Worm (Caenorhabditis elegans): ENCODE data around the gene sdz-12.
"Not testable (repeated sequence)": the region's sequence is repeated elsewhere in the genome, so short reads cannot be mapped to it uniquely, and the experiment has no call there.

Gene sdz-12

ce11 chrII:3773130-3773529, 41.5 kb upstream of the sdz-12 start, which contains the start of gene T24E12.10:
TSS of gene T24E12.10 (minus strand) at chrII:3773230.
- no peak for TF ChIP-seq C17E4.6 (GFP tag; IDR thresholded peaks at IDR 0.05)

DNA sequence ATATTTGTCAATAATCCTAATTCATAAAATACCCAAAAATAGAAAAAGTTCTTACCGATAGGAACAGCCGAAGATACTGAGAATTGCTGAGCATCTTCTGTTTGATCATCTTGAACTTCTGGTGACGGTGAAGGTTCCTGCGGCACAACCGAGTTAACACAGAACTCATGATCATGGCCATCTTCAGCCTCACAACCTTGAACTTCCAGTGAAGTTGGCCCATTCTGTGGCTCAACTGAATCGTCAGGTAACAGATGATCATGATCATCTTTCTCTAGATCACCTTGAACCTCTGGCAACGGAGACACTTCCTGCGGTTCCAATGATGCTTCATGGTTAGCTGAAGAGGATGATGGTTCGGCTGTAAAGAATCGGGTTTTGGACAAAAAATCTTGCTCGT, 40.0 kb upstream of the sdz-12 start:
- TF ChIP-seq zim-3 (tag; optimal IDR thresholded peaks at IDR 0.05) (no peak), nhr-27 (tag; optimal IDR thresholded peaks at IDR 0.05) (no peak), snpc-1.1 (tag; optimal IDR thresholded peaks at IDR 0.05; ENCODE audit: insufficient read depth) (no peak), mxl-1 (tag; optimal IDR thresholded peaks at IDR 0.05) (no peak), gei-17 (GFP tag; optimal IDR thresholded peaks at IDR 0.05) (no peak), cebp-1 (GFP tag; IDR thresholded peaks at IDR 0.05) (no peak), cebp-1 (tag; optimal IDR thresholded peaks at IDR 0.05) (no peak), attf-5 (GFP tag; optimal IDR thresholded peaks at IDR 0.05) (no peak), lin-40 (tag; optimal IDR thresholded peaks at IDR 0.05) (no peak), ceh-58 (GFP tag; IDR thresholded peaks at IDR 0.05) (no peak), let-526 (GFP tag; IDR thresholded peaks at IDR 0.05) (no peak), hlh-26 (GFP tag; conservative IDR thresholded peaks at IDR 0.05) (no peak), ZK185.1 (tag; optimal IDR thresholded peaks at IDR 0.05; ENCODE audit: poor library complexity, severe bottlenecking) (no peak), die-1 (tag; optimal IDR thresholded peaks at IDR 0.05) (no peak), C17E4.6 (GFP tag; IDR thresholded peaks at IDR 0.05) (no peak), ztf-6 (GFP tag; IDR thresholded peaks at IDR 0.05) (no peak), egl-44 (GFP tag; IDR thresholded peaks at IDR 0.05) (no peak), fkh-3 (tag; optimal IDR thresholded peaks at IDR 0.05) (no peak), madf-10 (tag; optimal IDR thresholded peaks at IDR 0.05) (no peak), athp-1 (tag; optimal IDR thresholded peaks at IDR 0.05) (no peak)

- TF ChIP-seq ztf-28 (GFP tag; IDR thresholded peaks at IDR 0.05): no peak
- TF ChIP-seq repo-1 (tag; optimal IDR thresholded peaks at IDR 0.05): no peak
These were observed 32.9 kb upstream of the sdz-12 start, which contains the start of gene srx-112 for ce11 chrII:3764486-3764885. TSS of gene srx-112 (minus strand) at chrII:3764586.

- not testable (repeated sequence) for TF ChIP-seq attf-5 (GFP tag; optimal IDR thresholded peaks at IDR 0.05); akir-1 (GFP tag; optimal IDR thresholded peaks at IDR 0.05); B0261.1 (tag; optimal IDR thresholded peaks at IDR 0.05)
These were observed 30.0 kb upstream of the sdz-12 start, which contains the start of gene T24E12.6 for ce11 chrII:3761599-3761998. TSS of gene T24E12.6 (minus strand) at chrII:3761699.

- TF ChIP-seq hmg-1.2 (GFP tag; IDR thresholded peaks at IDR 0.05): no peak
- no peak for TF ChIP-seq die-1 (tag; optimal IDR thresholded peaks at IDR 0.05)
- TF ChIP-seq Y79H2A.3 (GFP tag; conservative IDR thresholded peaks at IDR 0.05): no peak
- TF ChIP-seq snpc-1.3 (tag; optimal IDR thresholded peaks at IDR 0.05; ENCODE audit: insufficient read depth): no peak
- no peak for TF ChIP-seq ztf-18 (tag; optimal IDR thresholded peaks at IDR 0.05)
- no peak for TF ChIP-seq mxl-1 (tag; optimal IDR thresholded peaks at IDR 0.05)
- no peak for TF ChIP-seq T26A5.8 (tag; optimal IDR thresholded peaks at IDR 0.05)
- TF ChIP-seq F57C9.4 (tag; optimal IDR thresholded peaks at IDR 0.05): no peak
- TF ChIP-seq egl-18 (GFP tag; IDR thresholded peaks at IDR 0.05): no peak
- no peak for TF ChIP-seq F10E7.11 (tag; optimal IDR thresholded peaks at IDR 0.05)
- no peak for TF ChIP-seq F49E8.2 (tag; optimal IDR thresholded peaks at IDR 0.05; ENCODE audit: insufficient read depth)
- TF ChIP-seq somi-1 (GFP tag; optimal IDR thresholded peaks at IDR 0.05): no peak
- no peak for TF ChIP-seq ztf-26 (tag; optimal IDR thresholded peaks at IDR 0.05)
- no peak for TF ChIP-seq xnd-1 (tag; optimal IDR thresholded peaks at IDR 0.05)
These were observed 27.4 kb upstream of the sdz-12 start, which contains the start of gene T24E12.12 for ce11 chrII:3759010-3759409. TSS of gene T24E12.12 (plus strand) at chrII:3759290.

All from whole organism, young adult.